Fruit fly (Drosophila melanogaster): ENCODE measurements around the gene Osi3.
A peak's percentile ranks its signal among the peaks of the same experiment; 100 is the strongest.

Osi3 gene

DNA sequence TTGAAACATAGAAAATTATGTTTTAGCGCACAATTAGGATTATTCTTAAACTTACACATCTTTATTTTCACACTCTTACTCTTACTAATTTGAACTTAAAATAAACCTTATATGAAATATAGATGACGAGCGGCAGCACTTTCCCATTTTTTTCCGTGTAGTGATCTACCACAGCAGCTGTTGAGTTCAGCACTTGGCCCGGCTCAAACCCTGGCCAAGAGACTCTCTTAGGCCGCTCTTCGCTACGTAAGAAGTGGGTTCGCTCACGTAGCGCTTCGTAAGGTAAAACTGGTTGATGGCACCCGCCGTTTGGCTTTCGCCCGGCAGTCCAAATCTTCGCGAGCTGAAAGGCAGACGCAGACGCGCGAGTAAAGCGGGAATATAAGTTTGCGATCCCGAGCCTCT, 17.1 kb upstream of the Osi3 start, which contains the start of gene Osi24 (continued):
- TF ChIP-seq CG17912 (GFP tag; optimal IDR thresholded peaks at IDR 0.05) = no peak
- peak; percentile 42 for TF ChIP-seq CG4820 (GFP tag; optimal IDR thresholded peaks at IDR 0.05)
- no peak for TF ChIP-seq sna (GFP tag; IDR thresholded peaks at IDR 0.05; ENCODE audit: partially characterized antibody)
- TF ChIP-seq br (optimal IDR thresholded peaks at IDR 0.05) = no peak
- no peak for TF ChIP-seq sc (optimal IDR thresholded peaks at IDR 0.05)
- TF ChIP-seq sc (GFP tag; optimal IDR thresholded peaks at IDR 0.05) = peak; percentile 8
- TF ChIP-seq CG1647 (GFP tag; optimal IDR thresholded peaks at IDR 0.05) = no peak
- peak; percentile 51 for TF ChIP-seq ranshi (GFP tag; IDR thresholded peaks at IDR 0.05)
- no peak for TF ChIP-seq CG16815 (GFP tag; optimal IDR thresholded peaks at IDR 0.05)
- no peak for TF ChIP-seq Lhr (GFP tag; optimal IDR thresholded peaks at IDR 0.05)
- TF ChIP-seq bowl (GFP tag; IDR thresholded peaks at IDR 0.05) = no peak
- TF ChIP-seq chn (GFP tag; optimal IDR thresholded peaks at IDR 0.05) = peak; percentile 35
- TF ChIP-seq B-H1 (GFP tag; IDR thresholded peaks at IDR 0.05) = peak; percentile 63; the same call in 2 of the 3 replicates
- no peak for TF ChIP-seq CG7928 (GFP tag; optimal IDR thresholded peaks at IDR 0.05)
- TF ChIP-seq MBD-R2 (GFP tag; IDR thresholded peaks at IDR 0.05) = peak; percentile 30; the same call in 1 of the 2 replicates
- no peak for TF ChIP-seq CG8478 (optimal IDR thresholded peaks at IDR 0.05)
- TF ChIP-seq CG12236 (GFP tag; optimal IDR thresholded peaks at IDR 0.05) = no peak
- TF ChIP-seq CG17568 (GFP tag; optimal IDR thresholded peaks at IDR 0.05) = no peak
- peak; percentile 21 for TF ChIP-seq Fer3 (tag; optimal IDR thresholded peaks at IDR 0.05)
- peak; percentile 20 for TF ChIP-seq CG3995 (GFP tag; optimal IDR thresholded peaks at IDR 0.05)
- TF ChIP-seq oc (tag; optimal IDR thresholded peaks at IDR 0.05) = peak; percentile 55
- TF ChIP-seq CG43689 (GFP tag; IDR thresholded peaks at IDR 0.05) = 0 out of 2 replicates have a peak, but pooled peaks have one; percentile 37
- peak; percentile 8 for TF ChIP-seq CG4424 (GFP tag; optimal IDR thresholded peaks at IDR 0.05)
- TF ChIP-seq Lim3 (GFP tag; IDR thresholded peaks at IDR 0.05) = no peak
- no peak for TF ChIP-seq Spps (tag; optimal IDR thresholded peaks at IDR 0.05)
- no peak for TF ChIP-seq rib (GFP tag; IDR thresholded peaks at IDR 0.05)
- peak; percentile 8 for TF ChIP-seq crc (GFP tag; optimal IDR thresholded peaks at IDR 0.05)
- no peak for TF ChIP-seq CG6272 (GFP tag; IDR thresholded peaks at IDR 0.05)
- no peak for TF ChIP-seq CG12744 (GFP tag; optimal IDR thresholded peaks at IDR 0.05)
- no peak for TF ChIP-seq sima (GFP tag; optimal IDR thresholded peaks at IDR 0.05)
- 0 out of 2 replicates have a peak, but pooled peaks have one; percentile 26 for TF ChIP-seq seq (GFP tag; IDR thresholded peaks at IDR 0.05)
- TF ChIP-seq CG7372 (GFP tag; IDR thresholded peaks at IDR 0.05) = peak; percentile 37; the same call in 1 of the 2 replicates
- peak; percentile 22 for TF ChIP-seq zf30C (GFP tag; optimal IDR thresholded peaks at IDR 0.05)
- TF ChIP-seq cg (GFP tag; optimal IDR thresholded peaks at IDR 0.05) = no peak
- peak; percentile 77 for TF ChIP-seq ttk (GFP tag; IDR thresholded peaks at IDR 0.05)
- no peak for TF ChIP-seq Adf1 (GFP tag; IDR thresholded peaks at IDR 0.05)
- no peak for TF ChIP-seq MTF-1 (GFP tag; optimal IDR thresholded peaks at IDR 0.05; ENCODE audit: borderline replicate concordance)
- TF ChIP-seq mld (GFP tag; IDR thresholded peaks at IDR 0.05; ENCODE audit: partially characterized antibody) = no peak
- TF ChIP-seq Dll (GFP tag; IDR thresholded peaks at IDR 0.05; ENCODE audit: partially characterized antibody) = no peak
- peak; percentile 41; the same call in 1 of the 2 replicates for TF ChIP-seq Rfx (GFP tag; IDR thresholded peaks at IDR 0.05)
- peak; percentile 72 for TF ChIP-seq CG17359 (tag; optimal IDR thresholded peaks at IDR 0.05)
- TF ChIP-seq CG32767 (GFP tag; IDR thresholded peaks at IDR 0.05) = peak; percentile 59; the same call in 1 of the 2 replicates
- no peak for TF ChIP-seq CG16779 (GFP tag; IDR thresholded peaks at IDR 0.05)
- no peak for TF ChIP-seq lbe (GFP tag; optimal IDR thresholded peaks at IDR 0.05)
- peak; percentile 13 for TF ChIP-seq cwo (GFP tag; optimal IDR thresholded peaks at IDR 0.05)
- no peak for TF ChIP-seq CG42726 (GFP tag; IDR thresholded peaks at IDR 0.05; ENCODE audit: partially characterized antibody)
- TF ChIP-seq CG1602 (GFP tag; optimal IDR thresholded peaks at IDR 0.05) = peak; percentile 3
- peak; percentile 44 for TF ChIP-seq Camta (GFP tag; optimal IDR thresholded peaks at IDR 0.05)
- TF ChIP-seq CG1832 (GFP tag; optimal IDR thresholded peaks at IDR 0.05) = no peak
- TF ChIP-seq Abd-B (GFP tag; optimal IDR thresholded peaks at IDR 0.05) = no peak
- no peak for TF ChIP-seq CG4854 (GFP tag; optimal IDR thresholded peaks at IDR 0.05)
- peak; percentile 73 for TF ChIP-seq CG2712 (tag; optimal IDR thresholded peaks at IDR 0.05)

All from whole organism, embryonic.